Worm (Caenorhabditis elegans): ENCODE measurements around the gene clec-76.

ce11 chrIV:3917405-3917804, 47.6 kb upstream of the clec-76 start, which contains the start of gene F56D6.14:
- TF ChIP-seq mab-5 (tag; optimal IDR thresholded peaks at IDR 0.05), result no peak
- TF ChIP-seq nhr-12 (tag; optimal IDR thresholded peaks at IDR 0.05), result no peak
- no peak for TF ChIP-seq pha-4 (tag; optimal IDR thresholded peaks at IDR 0.05)
- no peak for TF ChIP-seq mep-1 (tag; optimal IDR thresholded peaks at IDR 0.05)
- TF ChIP-seq nhr-28 (tag; optimal IDR thresholded peaks at IDR 0.05), result no peak
- TF ChIP-seq unc-62 (GFP tag; optimal IDR thresholded peaks at IDR 0.05), result no peak

All from whole organism, mixed stage, embryonic.